Fruit fly (Drosophila melanogaster): ENCODE data around the gene unk.
A peak's percentile ranks its signal among the peaks of the same experiment; 100 is the strongest.

unk gene

DNA sequence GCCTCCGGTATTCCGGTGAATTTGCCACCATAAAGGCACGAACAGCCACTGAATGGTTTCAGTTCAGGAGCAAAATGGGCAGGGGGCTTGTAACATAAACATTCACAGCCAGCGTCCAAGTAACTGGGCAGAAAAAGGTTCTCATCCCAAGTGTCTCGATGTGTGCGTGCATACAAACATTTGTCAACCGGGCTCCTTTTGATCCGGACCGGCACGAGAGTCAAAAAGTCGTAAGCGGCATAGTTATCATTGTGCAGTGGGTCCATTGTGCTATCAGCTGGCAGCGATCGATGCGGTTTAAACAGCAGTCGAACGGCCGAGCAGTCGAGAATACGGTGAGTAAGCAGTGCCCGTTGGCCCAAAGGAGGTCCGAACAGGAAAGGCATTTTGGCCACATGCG, 12.0 kb downstream of the unk start:
- TF ChIP-seq CG9705 (GFP tag; optimal IDR thresholded peaks at IDR 0.05) = no peak
- TF ChIP-seq dsf (GFP tag; optimal IDR thresholded peaks at IDR 0.05; ENCODE audit: borderline replicate concordance) = no peak
- no peak for TF ChIP-seq Myc (optimal IDR thresholded peaks at IDR 0.05)
- no peak for TF ChIP-seq h (GFP tag; optimal IDR thresholded peaks at IDR 0.05)
- no peak for TF ChIP-seq dmrt93B (GFP tag; optimal IDR thresholded peaks at IDR 0.05)
- no peak for TF ChIP-seq ey (GFP tag; optimal IDR thresholded peaks at IDR 0.05)
- TF ChIP-seq br (GFP tag; optimal IDR thresholded peaks at IDR 0.05) = no peak
- TF ChIP-seq Hnf4 (GFP tag; optimal IDR thresholded peaks at IDR 0.05) = no peak
- TF ChIP-seq sage (GFP tag; optimal IDR thresholded peaks at IDR 0.05) = no peak
- no peak for TF ChIP-seq Abd-B (GFP tag; optimal IDR thresholded peaks at IDR 0.05)
- no peak for TF ChIP-seq GATAd (GFP tag; optimal IDR thresholded peaks at IDR 0.05)
- TF ChIP-seq psq (GFP tag; optimal IDR thresholded peaks at IDR 0.05) = no peak
- no peak for TF ChIP-seq Jra (GFP tag; optimal IDR thresholded peaks at IDR 0.05)
- TF ChIP-seq Hr83 (GFP tag; optimal IDR thresholded peaks at IDR 0.05; ENCODE audit: poor library complexity, severe bottlenecking) = no peak

DNA sequence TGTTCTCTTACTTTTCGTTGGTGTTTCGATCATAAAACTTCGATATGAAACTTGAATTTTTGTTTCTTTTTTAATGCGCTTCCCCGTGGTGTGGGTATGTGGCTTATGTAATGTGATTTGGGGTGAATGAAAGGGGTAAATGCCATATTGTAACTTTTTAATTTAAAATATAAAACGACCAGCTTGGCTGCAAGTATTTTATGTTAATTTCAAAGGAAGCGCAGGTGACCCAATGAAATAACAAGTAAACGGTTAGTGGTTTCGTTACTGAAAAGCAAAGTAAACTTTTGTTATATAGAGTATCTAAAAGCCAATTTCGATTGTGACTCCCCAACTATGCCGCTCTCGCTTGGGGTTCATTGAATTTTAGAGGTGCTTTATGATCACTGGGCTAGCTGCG, 13.0 kb downstream of the unk start:
- TF ChIP-seq Sp1 (GFP tag; optimal IDR thresholded peaks at IDR 0.05) = peak; percentile 14
- peak; percentile 30 for TF ChIP-seq woc (GFP tag; optimal IDR thresholded peaks at IDR 0.05)
- peak; percentile 34 for TF ChIP-seq rgr (GFP tag; optimal IDR thresholded peaks at IDR 0.05)
- TF ChIP-seq sv (GFP tag; optimal IDR thresholded peaks at IDR 0.05) = no peak
- peak; percentile 35 for TF ChIP-seq fru (GFP tag; optimal IDR thresholded peaks at IDR 0.05)
- no peak for TF ChIP-seq Dif (GFP tag; optimal IDR thresholded peaks at IDR 0.05; ENCODE audit: partially characterized antibody)
- peak; percentile 26 for TF ChIP-seq psq (GFP tag; optimal IDR thresholded peaks at IDR 0.05)
- peak; percentile 13 for TF ChIP-seq ey (GFP tag; optimal IDR thresholded peaks at IDR 0.05)
- peak; percentile 15 for TF ChIP-seq OdsH (GFP tag; optimal IDR thresholded peaks at IDR 0.05)
- peak; percentile 37 for TF ChIP-seq HLH106 (tag; optimal IDR thresholded peaks at IDR 0.05)
- peak; percentile 48 for TF ChIP-seq h (GFP tag; optimal IDR thresholded peaks at IDR 0.05)
- no peak for TF ChIP-seq CrebA (GFP tag; optimal IDR thresholded peaks at IDR 0.05; ENCODE audit: borderline replicate concordance)
- no peak for TF ChIP-seq foxo (GFP tag; optimal IDR thresholded peaks at IDR 0.05)

DNA sequence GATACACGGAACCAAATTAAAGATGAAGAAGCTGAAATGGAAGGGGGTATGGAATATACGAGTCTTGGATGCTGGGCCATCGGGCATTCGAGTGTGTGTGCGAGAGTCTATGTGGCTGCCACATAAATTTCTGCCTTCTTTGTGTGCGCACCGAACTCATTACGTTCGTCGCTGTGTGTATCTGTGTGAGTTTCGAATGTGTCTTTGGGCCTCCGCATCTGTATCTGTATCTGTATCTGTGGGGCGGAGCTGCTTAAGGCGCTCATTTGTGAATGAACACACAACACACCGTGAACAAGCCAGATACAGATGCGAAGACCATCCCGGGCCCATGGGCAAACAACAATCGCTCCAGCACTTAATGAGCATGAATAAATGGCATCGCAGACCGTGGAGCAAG, 14.2 kb downstream of the unk start:
- no peak for TF ChIP-seq ey (GFP tag; optimal IDR thresholded peaks at IDR 0.05)
- no peak for TF ChIP-seq Abd-B (GFP tag; optimal IDR thresholded peaks at IDR 0.05)
- no peak for TF ChIP-seq Hr83 (GFP tag; optimal IDR thresholded peaks at IDR 0.05; ENCODE audit: poor library complexity, severe bottlenecking)
- no peak for TF ChIP-seq CG32264 (GFP tag; optimal IDR thresholded peaks at IDR 0.05)
- no peak for TF ChIP-seq Dif (GFP tag; optimal IDR thresholded peaks at IDR 0.05; ENCODE audit: partially characterized antibody)
- no peak for TF ChIP-seq woc (GFP tag; optimal IDR thresholded peaks at IDR 0.05)
- no peak for TF ChIP-seq Dfd (GFP tag; optimal IDR thresholded peaks at IDR 0.05)
- no peak for TF ChIP-seq Vsx2 (GFP tag; optimal IDR thresholded peaks at IDR 0.05; ENCODE audit: partially characterized antibody)
- no peak for TF ChIP-seq CG9705 (GFP tag; optimal IDR thresholded peaks at IDR 0.05)
- no peak for TF ChIP-seq Hnf4 (GFP tag; optimal IDR thresholded peaks at IDR 0.05)
- no peak for TF ChIP-seq tai (GFP tag; optimal IDR thresholded peaks at IDR 0.05)
- no peak for TF ChIP-seq Rel (GFP tag; optimal IDR thresholded peaks at IDR 0.05)
- no peak for TF ChIP-seq Rel (tag; optimal IDR thresholded peaks at IDR 0.05)
- no peak for TF ChIP-seq sv (GFP tag; optimal IDR thresholded peaks at IDR 0.05)
- no peak for TF ChIP-seq fru (GFP tag; optimal IDR thresholded peaks at IDR 0.05)
- TF ChIP-seq GATAd (GFP tag; optimal IDR thresholded peaks at IDR 0.05) = no peak
- no peak for TF ChIP-seq Hr78 (GFP tag; optimal IDR thresholded peaks at IDR 0.05)
- TF ChIP-seq dl (GFP tag; optimal IDR thresholded peaks at IDR 0.05; ENCODE audit: insufficient read depth in 1 of 2, partially characterized antibody in 2 of 2) = no peak
- no peak for TF ChIP-seq jim (GFP tag; optimal IDR thresholded peaks at IDR 0.05)
- TF ChIP-seq rgr (GFP tag; optimal IDR thresholded peaks at IDR 0.05) = no peak

- TF ChIP-seq psq (GFP tag; optimal IDR thresholded peaks at IDR 0.05) (peak; percentile 23), h (GFP tag; optimal IDR thresholded peaks at IDR 0.05) (peak; percentile 20), CG9705 (GFP tag; optimal IDR thresholded peaks at IDR 0.05) (no peak), CG32264 (GFP tag; optimal IDR thresholded peaks at IDR 0.05) (no peak), ey (GFP tag; optimal IDR thresholded peaks at IDR 0.05) (no peak), Hnf4 (GFP tag; optimal IDR thresholded peaks at IDR 0.05) (no peak), pan (optimal IDR thresholded peaks at IDR 0.05) (no peak), lola (GFP tag; optimal IDR thresholded peaks at IDR 0.05) (no peak), Dfd (GFP tag; optimal IDR thresholded peaks at IDR 0.05) (no peak), dmrt93B (GFP tag; optimal IDR thresholded peaks at IDR 0.05) (no peak), CrebA (GFP tag; optimal IDR thresholded peaks at IDR 0.05; ENCODE audit: borderline replicate concordance) (no peak), N (GFP tag; optimal IDR thresholded peaks at IDR 0.05) (peak; percentile 50), Mio (GFP tag; optimal IDR thresholded peaks at IDR 0.05) (no peak), Vsx2 (GFP tag; optimal IDR thresholded peaks at IDR 0.05; ENCODE audit: partially characterized antibody) (peak; percentile 63), Hr83 (GFP tag; optimal IDR thresholded peaks at IDR 0.05; ENCODE audit: poor library complexity, severe bottlenecking) (peak; percentile 59), Rel (GFP tag; optimal IDR thresholded peaks at IDR 0.05) (no peak), Rel (tag; optimal IDR thresholded peaks at IDR 0.05) (no peak), foxo (GFP tag; optimal IDR thresholded peaks at IDR 0.05) (no peak), br (GFP tag; optimal IDR thresholded peaks at IDR 0.05) (no peak), Jra (GFP tag; optimal IDR thresholded peaks at IDR 0.05) (peak; percentile 3), rgr (GFP tag; optimal IDR thresholded peaks at IDR 0.05) (no peak), woc (GFP tag; optimal IDR thresholded peaks at IDR 0.05) (no peak), dl (GFP tag; optimal IDR thresholded peaks at IDR 0.05; ENCODE audit: insufficient read depth in 1 of 2, partially characterized antibody in 2 of 2) (peak in 1 of 2 experiments; percentile 15), usp (GFP tag; optimal IDR thresholded peaks at IDR 0.05) (no peak), Dif (GFP tag; optimal IDR thresholded peaks at IDR 0.05; ENCODE audit: partially characterized antibody) (peak; percentile 21), dsf (GFP tag; optimal IDR thresholded peaks at IDR 0.05; ENCODE audit: borderline replicate concordance) (no peak), sage (GFP tag; optimal IDR thresholded peaks at IDR 0.05) (no peak), GATAd (GFP tag; optimal IDR thresholded peaks at IDR 0.05) (no peak), Sp1 (GFP tag; optimal IDR thresholded peaks at IDR 0.05) (no peak), HLH106 (tag; optimal IDR thresholded peaks at IDR 0.05) (no peak), jim (GFP tag; optimal IDR thresholded peaks at IDR 0.05) (no peak)
Measured at dm6 chr3R:23141678-23142338, 15.9 kb downstream of the unk start, which contains the start of gene hh. Gene hh, minus strand, starts transcription at chr3R:23141906.
